Worm (Caenorhabditis elegans) whole organism, mixed stage, embryonic: ENCODE data around the gene W09G12.9.

ENCODE experiments used
- blmp-1 ChIP-seq: fragments of 150-350 bp; optimal IDR thresholded peaks from 2 replicates; lab custom pipeline; 2014; ENCODE audit warnings: missing biosample characterization, missing genetic modification characterization
- ceh-39 ChIP-seq: fragments of 150-350 bp; optimal IDR thresholded peaks from 2 replicates; lab custom pipeline; 2014; ENCODE audit warnings: missing biosample characterization, missing genetic modification characterization
- elt-1 ChIP-seq: sonication (generic microtip); optimal IDR thresholded peaks from 2 replicates; lab custom pipeline; 2017; ENCODE audit warnings: missing genetic modification characterization, mild to moderate bottlenecking, missing compliant biosample characterization, antibody characterized with exemption, moderate library complexity, borderline replicate concordance; ENCODE audit not compliant: insufficient read depth
- elt-3 ChIP-seq: fragments of 150-350 bp; optimal IDR thresholded peaks from 2 replicates; lab custom pipeline; 2014; ENCODE audit warnings: missing biosample characterization, missing genetic modification characterization
- ham-2 ChIP-seq: fragments of 200-800 bp; sonication (Bioruptor generic); optimal IDR thresholded peaks from 2 replicates; lab custom pipeline; 2018; ENCODE audit warnings: mild to moderate bottlenecking, missing genetic modification characterization, missing compliant biosample characterization
- lin-32 ChIP-seq: fragments of 200-800 bp; sonication (Bioruptor generic); optimal IDR thresholded peaks from 2 replicates; lab custom pipeline; 2018; ENCODE audit warnings: mild to moderate bottlenecking, missing genetic modification characterization, missing compliant biosample characterization
- lsy-2 ChIP-seq: fragments of 150-350 bp; optimal IDR thresholded peaks from 2 replicates; lab custom pipeline; 2014; ENCODE audit warnings: missing biosample characterization, missing genetic modification characterization
- nhr-12 ChIP-seq: fragments of 150-350 bp; optimal IDR thresholded peaks from 2 replicates; lab custom pipeline; 2014; ENCODE audit warnings: missing biosample characterization, missing genetic modification characterization
- nhr-237 ChIP-seq: fragments of 150-350 bp; optimal IDR thresholded peaks from 2 replicates; lab custom pipeline; 2014; ENCODE audit warnings: missing biosample characterization, missing genetic modification characterization
- nhr-28 ChIP-seq: fragments of 150-350 bp; optimal IDR thresholded peaks from 2 replicates; lab custom pipeline; 2014; ENCODE audit warnings: missing biosample characterization, missing genetic modification characterization
- pha-4 ChIP-seq: fragments of 150-350 bp; optimal IDR thresholded peaks from 2 replicates; lab custom pipeline; 2018; ENCODE audit warnings: missing biosample characterization, missing genetic modification reagents, missing genetic modification characterization
- snpc-4 ChIP-seq: fragments of 150-350 bp; optimal IDR thresholded peaks from 2 replicates; lab custom pipeline; 2014; ENCODE audit warnings: missing biosample characterization, missing genetic modification characterization
- sptf-1 ChIP-seq: sonication (generic microtip); optimal IDR thresholded peaks from 2 replicates; lab custom pipeline; 2017; ENCODE audit warnings: mild to moderate bottlenecking, missing genetic modification characterization, moderate library complexity, missing compliant biosample characterization
- ztf-11 ChIP-seq: fragments of 150-350 bp; optimal IDR thresholded peaks from 2 replicates; lab custom pipeline; 2014; ENCODE audit warnings: missing biosample characterization, missing genetic modification characterization

DNA sequence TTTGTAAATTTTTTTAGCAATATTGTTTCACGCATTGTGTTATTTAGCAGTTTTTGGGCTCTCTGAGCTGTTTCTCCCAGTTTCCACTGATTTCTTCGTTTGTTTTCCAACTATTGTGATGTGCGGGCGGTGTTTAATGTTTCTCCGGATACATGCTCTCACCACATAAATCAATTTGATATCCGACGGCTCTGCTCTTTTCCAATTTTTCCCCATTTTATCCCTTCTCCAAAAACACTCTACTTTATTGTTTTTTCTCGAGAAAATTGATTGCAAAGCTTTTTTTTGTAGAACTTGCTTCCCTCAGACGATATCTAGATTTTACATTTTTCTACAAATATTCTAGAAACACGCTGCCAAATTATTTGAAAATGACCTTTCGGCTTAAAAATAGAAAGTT lies 854 bp upstream of the W09G12.9 start:
- TF ChIP-seq blmp-1 (tag; lab: Kevin White, UChicago) (no peak), ztf-11 (tag; lab: Kevin White, UChicago) (no peak), nhr-12 (no peak), ham-2 (GFP tag; lab: Kevin White, UChicago) (no peak), snpc-4 (tag; lab: Kevin White, UChicago) (no peak), lin-32 (no peak), nhr-28 (tag; lab: Kevin White, UChicago) (no peak), elt-1 (tag; lab: Kevin White, UChicago) (no peak), pha-4 (tag; lab: Kevin White, UChicago) (no peak), lsy-2 (no peak), elt-3 (no peak), ceh-39 (tag; lab: Kevin White, UChicago) (no peak), sptf-1 (tag; lab: Kevin White, UChicago) (no peak), nhr-237 (tag; lab: Kevin White, UChicago) (no peak)
